Fruit fly (Drosophila melanogaster): ENCODE results near the gene CG31140.
A peak's percentile ranks its signal among the peaks of the same experiment; 100 is the strongest.

Gene CG31140

dm6 chr3R:23924200-23924599, 38.8 kb upstream of the CG31140 start, which contains the start of gene Ndc1:
TSS of gene Ndc1 (plus strand) at chr3R:23924399.
- no peak for TF ChIP-seq CG31627 (GFP tag; optimal IDR thresholded peaks at IDR 0.05)
- no peak for TF ChIP-seq Hr4 (GFP tag; optimal IDR thresholded peaks at IDR 0.05)
- TF ChIP-seq esn (GFP tag; optimal IDR thresholded peaks at IDR 0.05), result no peak
- TF ChIP-seq CG3919 (GFP tag; optimal IDR thresholded peaks at IDR 0.05), result no peak
- TF ChIP-seq Hr38 (GFP tag; optimal IDR thresholded peaks at IDR 0.05), result no peak
- no peak for TF ChIP-seq CG3032 (tag; optimal IDR thresholded peaks at IDR 0.05)
- no peak for TF ChIP-seq net (GFP tag; optimal IDR thresholded peaks at IDR 0.05)
- TF ChIP-seq CG9139 (GFP tag; optimal IDR thresholded peaks at IDR 0.05), result no peak
- no peak for TF ChIP-seq acj6 (GFP tag; optimal IDR thresholded peaks at IDR 0.05)
- no peak for TF ChIP-seq pdm3 (GFP tag; optimal IDR thresholded peaks at IDR 0.05)
- no peak for TF ChIP-seq CG16779 (tag; optimal IDR thresholded peaks at IDR 0.05)
- no peak for TF ChIP-seq dac (GFP tag; optimal IDR thresholded peaks at IDR 0.05)
- TF ChIP-seq CG7368 (GFP tag; optimal IDR thresholded peaks at IDR 0.05), result no peak
- no peak for TF ChIP-seq Ets96B (tag; optimal IDR thresholded peaks at IDR 0.05)
- TF ChIP-seq Sox102F (GFP tag; optimal IDR thresholded peaks at IDR 0.05), result no peak
- TF ChIP-seq fkh (GFP tag; optimal IDR thresholded peaks at IDR 0.05), result no peak
- TF ChIP-seq spab (GFP tag; optimal IDR thresholded peaks at IDR 0.05), result no peak
- TF ChIP-seq Met (GFP tag; optimal IDR thresholded peaks at IDR 0.05), result no peak
- no peak for TF ChIP-seq Gug (GFP tag; IDR thresholded peaks at IDR 0.05)
- no peak for TF ChIP-seq fd59A (GFP tag; optimal IDR thresholded peaks at IDR 0.05)

dm6 chr3R:23927429-23927828, 35.6 kb upstream of the CG31140 start, which contains the start of gene CG13601:
TSS of gene CG13601 (minus strand) at chr3R:23927634.
- TF ChIP-seq Sox14 (GFP tag; optimal IDR thresholded peaks at IDR 0.05) (peak; percentile 20), Eip78C (GFP tag) (peak; percentile 65), dsx (GFP tag; optimal IDR thresholded peaks at IDR 0.05; ENCODE audit: poor library complexity, severe bottlenecking) (peak; percentile 55), lz (GFP tag; optimal IDR thresholded peaks at IDR 0.05) (peak; percentile 31), fd59A (GFP tag; optimal IDR thresholded peaks at IDR 0.05) (no peak), esn (GFP tag; optimal IDR thresholded peaks at IDR 0.05) (peak; percentile 42)

dm6 chr3R:23928950-23929602, 33.9 kb upstream of the CG31140 start, which contains the start of the genes CG43998, CG43999 and CG31142:
TSS of gene CG43998 (minus strand) at chr3R:23929000.
TSS of gene CG43999 (minus strand) at chr3R:23929000.
TSS of gene CG31142 (plus strand) at chr3R:23929243.
- TF ChIP-seq CG6792 (GFP tag; optimal IDR thresholded peaks at IDR 0.05), result no peak
- peak; percentile 63 for TF ChIP-seq fkh (GFP tag; optimal IDR thresholded peaks at IDR 0.05)
- no peak for TF ChIP-seq dsx (GFP tag; optimal IDR thresholded peaks at IDR 0.05; ENCODE audit: poor library complexity, severe bottlenecking)
- no peak for TF ChIP-seq Ets96B (tag; optimal IDR thresholded peaks at IDR 0.05)
- no peak for TF ChIP-seq Gug (GFP tag; IDR thresholded peaks at IDR 0.05)
- no peak for TF ChIP-seq cyc (GFP tag; optimal IDR thresholded peaks at IDR 0.05)
- no peak for TF ChIP-seq CG32006 (GFP tag; optimal IDR thresholded peaks at IDR 0.05)
- TF ChIP-seq Sox102F (GFP tag; optimal IDR thresholded peaks at IDR 0.05), result no peak
- no peak for TF ChIP-seq CG3032 (tag; optimal IDR thresholded peaks at IDR 0.05)
- TF ChIP-seq OdsH (GFP tag; optimal IDR thresholded peaks at IDR 0.05), result no peak
- no peak for TF ChIP-seq ss (GFP tag; optimal IDR thresholded peaks at IDR 0.05)
- TF ChIP-seq achi (GFP tag; optimal IDR thresholded peaks at IDR 0.05), result no peak
- no peak for TF ChIP-seq Hr4 (GFP tag; optimal IDR thresholded peaks at IDR 0.05)
- TF ChIP-seq CG10631 (GFP tag; optimal IDR thresholded peaks at IDR 0.05), result no peak
- no peak for TF ChIP-seq eg (GFP tag; IDR thresholded peaks at IDR 0.05)
- peak; percentile 38 for TF ChIP-seq esn (GFP tag; optimal IDR thresholded peaks at IDR 0.05)
- no peak for TF ChIP-seq Hr39 (GFP tag; optimal IDR thresholded peaks at IDR 0.05)
- TF ChIP-seq CG16779 (tag; optimal IDR thresholded peaks at IDR 0.05), result no peak
- TF ChIP-seq CG11762 (GFP tag; optimal IDR thresholded peaks at IDR 0.05; ENCODE audit: insufficient read depth), result no peak
- TF ChIP-seq CG10669 (GFP tag; optimal IDR thresholded peaks at IDR 0.05), result no peak
- TF ChIP-seq Hr38 (GFP tag; optimal IDR thresholded peaks at IDR 0.05), result no peak
- no peak for TF ChIP-seq CG9139 (GFP tag; optimal IDR thresholded peaks at IDR 0.05)
- TF ChIP-seq CG34406 (GFP tag; optimal IDR thresholded peaks at IDR 0.05), result no peak
- no peak for TF ChIP-seq CG6854 (GFP tag; optimal IDR thresholded peaks at IDR 0.05)
- peak; percentile 23 for TF ChIP-seq Sox14 (GFP tag; optimal IDR thresholded peaks at IDR 0.05)
- peak; percentile 61 for TF ChIP-seq Eip78C (GFP tag)
- TF ChIP-seq CG4318 (GFP tag; optimal IDR thresholded peaks at IDR 0.05), result no peak
- no peak for TF ChIP-seq spab (GFP tag; optimal IDR thresholded peaks at IDR 0.05)
- TF ChIP-seq vri (GFP tag; optimal IDR thresholded peaks at IDR 0.05), result no peak
- no peak for TF ChIP-seq CG11902 (GFP tag; optimal IDR thresholded peaks at IDR 0.05)
- TF ChIP-seq pdm3 (GFP tag; optimal IDR thresholded peaks at IDR 0.05), result no peak
- TF ChIP-seq svp (GFP tag), result no peak
